Fruit fly (Drosophila melanogaster) whole organism, wandering third instar larva: ENCODE data around the gene CG17198.
A peak's percentile ranks its signal among the peaks of the same experiment; 100 is the strongest.

ENCODE experiments used
- Abd-B ChIP-seq: fragments of >200 bp; optimal IDR thresholded peaks from 2 replicates; lab custom pipeline; 2017; ENCODE audit warnings: missing biosample characterization, missing genetic modification characterization
- CG32264 ChIP-seq: fragments of 200-800 bp; sonication (Bioruptor generic); optimal IDR thresholded peaks from 2 replicates; lab custom pipeline; 2016; ENCODE audit warnings: missing biosample characterization, missing genetic modification characterization
- CG9705 ChIP-seq: fragments of 200-800 bp; sonication (Bioruptor generic); optimal IDR thresholded peaks from 2 replicates; lab custom pipeline; 2018; ENCODE audit warnings: missing biosample characterization, mild to moderate bottlenecking, missing genetic modification characterization
- CrebA ChIP-seq: fragments of 200-800 bp; sonication (Bioruptor generic); optimal IDR thresholded peaks from 2 replicates; lab custom pipeline; 2016; ENCODE audit warnings: missing biosample characterization, mild to moderate bottlenecking, missing genetic modification characterization, borderline replicate concordance
- Dfd ChIP-seq: fragments of >200 bp; optimal IDR thresholded peaks from 2 replicates; lab custom pipeline; 2017; ENCODE audit warnings: missing biosample characterization, missing genetic modification characterization
- Dif ChIP-seq: fragments of 200-275, 200-300 bp; sonication (Bioruptor generic); optimal IDR thresholded peaks from 2 replicates; lab custom pipeline; 2018; ENCODE audit warnings: missing biosample characterization, missing genetic modification characterization; ENCODE audit not compliant: partially characterized antibody
- GATAd ChIP-seq: sonication (Bioruptor generic); optimal IDR thresholded peaks from 2 replicates; lab custom pipeline; 2016; ENCODE audit warnings: missing biosample characterization, missing genetic modification characterization
- HLH106 ChIP-seq: fragments of 200-800 bp; optimal IDR thresholded peaks from 3 replicates; lab custom pipeline; 2019; ENCODE audit warnings: missing biosample characterization, mild to moderate bottlenecking, missing genetic modification characterization, moderate library complexity
- Hnf4 ChIP-seq: fragments of 200-800 bp; sonication (Bioruptor generic); optimal IDR thresholded peaks from 2 replicates; lab custom pipeline; 2016; ENCODE audit warnings: missing biosample characterization, mild to moderate bottlenecking, missing genetic modification characterization
- Hr78 ChIP-seq: fragments of >200 bp; optimal IDR thresholded peaks from 2 replicates; lab custom pipeline; 2017; ENCODE audit warnings: missing biosample characterization, missing genetic modification characterization
- Hr83 ChIP-seq: fragments of 200-300 bp; sonication (Bioruptor generic); optimal IDR thresholded peaks from 2 replicates; lab custom pipeline; 2016; ENCODE audit warnings: missing biosample characterization, mild to moderate bottlenecking, missing genetic modification characterization, moderate library complexity; ENCODE audit not compliant: poor library complexity, severe bottlenecking
- Jra ChIP-seq: sonication (Bioruptor generic); optimal IDR thresholded peaks from 2 replicates; lab custom pipeline; 2016; ENCODE audit warnings: missing biosample characterization, missing genetic modification characterization
- Mio ChIP-seq: sonication (Bioruptor generic); optimal IDR thresholded peaks from 2 replicates; lab custom pipeline; 2016; ENCODE audit warnings: missing biosample characterization, missing genetic modification characterization
- Myc ChIP-seq: fragments of >200 bp; optimal IDR thresholded peaks from 2 replicates; lab custom pipeline; 2017
- N ChIP-seq: fragments of >200 bp; optimal IDR thresholded peaks from 2 replicates; lab custom pipeline; 2018; ENCODE audit warnings: missing biosample characterization, missing external identifiers, missing genetic modification characterization
- OdsH ChIP-seq: fragments of 200-800 bp; sonication (Bioruptor generic); optimal IDR thresholded peaks from 2 replicates; lab custom pipeline; 2016; ENCODE audit warnings: missing biosample characterization, mild to moderate bottlenecking, missing genetic modification characterization
- Rel ChIP-seq, 2 experiments: fragments of 200-800 bp; sonication (Bioruptor generic) in 1 of 2; optimal IDR thresholded peaks; 2 replicates in 1 of 2; 3 replicates in 1 of 2; lab custom pipeline; 2016 to 2019; ENCODE audit warnings: mild to moderate bottlenecking in 2 of 2, missing biosample characterization in 2 of 2, missing genetic modification characterization in 2 of 2, moderate library complexity in 1 of 2
- Sp1 ChIP-seq: fragments of 200-800 bp; sonication (Bioruptor generic); optimal IDR thresholded peaks from 3 replicates; lab custom pipeline; 2019; ENCODE audit warnings: missing biosample characterization, mild to moderate bottlenecking, missing genetic modification characterization, moderate library complexity
- Vsx2 ChIP-seq: fragments of 200-300, 225-300 bp; sonication (Bioruptor generic); optimal IDR thresholded peaks from 2 replicates; lab custom pipeline; 2018; ENCODE audit warnings: missing biosample characterization, missing genetic modification characterization; ENCODE audit not compliant: partially characterized antibody
- br ChIP-seq: fragments of 200-800 bp; sonication (Bioruptor generic); optimal IDR thresholded peaks from 2 replicates; lab custom pipeline; 2016; ENCODE audit warnings: missing biosample characterization, missing genetic modification characterization
- brk ChIP-seq: fragments of 200-800 bp; sonication (Bioruptor generic); optimal IDR thresholded peaks from 2 replicates; lab custom pipeline; 2016; ENCODE audit warnings: missing biosample characterization, mild to moderate bottlenecking, missing genetic modification characterization
- dl ChIP-seq, 2 experiments: fragments of 175-275, 200-275 bp in 1 of 2; fragments of 200-275 bp in 1 of 2; sonication (Bioruptor generic); optimal IDR thresholded peaks; lab custom pipeline; 2018; ENCODE audit warnings: mild to moderate bottlenecking in 2 of 2, missing biosample characterization in 2 of 2, missing genetic modification characterization in 2 of 2, moderate library complexity in 2 of 2; ENCODE audit not compliant: partially characterized antibody in 2 of 2, insufficient read depth in 1 of 2
- dmrt93B ChIP-seq: fragments of 200-800 bp; sonication (Bioruptor generic); optimal IDR thresholded peaks from 2 replicates; lab custom pipeline; 2018; ENCODE audit warnings: missing biosample characterization, mild to moderate bottlenecking, missing genetic modification characterization
- dsf ChIP-seq: sonication (Bioruptor generic); optimal IDR thresholded peaks from 2 replicates; lab custom pipeline; 2016; ENCODE audit warnings: missing biosample characterization, missing genetic modification characterization, borderline replicate concordance
- ey ChIP-seq: fragments of 200-800 bp; sonication (Bioruptor generic); optimal IDR thresholded peaks from 2 replicates; lab custom pipeline; 2016; ENCODE audit warnings: missing biosample characterization, missing genetic modification characterization
- foxo ChIP-seq, 2 experiments: fragments of 200-800 bp; sonication (Bioruptor generic); optimal IDR thresholded peaks; 2 replicates in 1 of 2; 3 replicates in 1 of 2; lab custom pipeline; 2016 to 2017; ENCODE audit warnings: missing biosample characterization in 2 of 2, missing genetic modification characterization in 2 of 2
- fru ChIP-seq: fragments of 200-800 bp; sonication (Bioruptor generic); optimal IDR thresholded peaks from 3 replicates; lab custom pipeline; 2016; ENCODE audit warnings: missing biosample characterization, mild to moderate bottlenecking, missing genetic modification characterization
- h ChIP-seq: fragments of 200-800 bp; sonication (Bioruptor generic); optimal IDR thresholded peaks from 3 replicates; lab custom pipeline; 2016; ENCODE audit warnings: missing biosample characterization, mild to moderate bottlenecking, missing genetic modification characterization
- jim ChIP-seq: fragments of 175-275, 200-325 bp; sonication (Bioruptor generic); optimal IDR thresholded peaks from 2 replicates; lab custom pipeline; 2016; ENCODE audit warnings: missing biosample characterization, mild to moderate bottlenecking, missing genetic modification characterization
- lola ChIP-seq: fragments of >200 bp; optimal IDR thresholded peaks from 2 replicates; lab custom pipeline; 2017; ENCODE audit warnings: missing biosample characterization, missing genetic modification characterization
- pan ChIP-seq: fragments of >200 bp; optimal IDR thresholded peaks from 2 replicates; lab custom pipeline; 2017
- psq ChIP-seq: fragments of 200-800 bp; sonication (Bioruptor generic); optimal IDR thresholded peaks from 3 replicates; lab custom pipeline; 2017; ENCODE audit warnings: missing biosample characterization, mild to moderate bottlenecking, missing genetic modification characterization, moderate library complexity
- rgr ChIP-seq: fragments of 200-800 bp; sonication (Bioruptor generic); optimal IDR thresholded peaks from 3 replicates; lab custom pipeline; 2016; ENCODE audit warnings: missing biosample characterization, mild to moderate bottlenecking, missing genetic modification characterization
- sage ChIP-seq: fragments of 200-800 bp; sonication (Bioruptor generic); optimal IDR thresholded peaks from 2 replicates; lab custom pipeline; 2016; ENCODE audit warnings: missing biosample characterization, mild to moderate bottlenecking, missing genetic modification characterization
- sv ChIP-seq: fragments of 200-800 bp; sonication (Bioruptor generic); optimal IDR thresholded peaks from 3 replicates; lab custom pipeline; 2016; ENCODE audit warnings: missing biosample characterization, missing genetic modification characterization
- tai ChIP-seq: sonication (Bioruptor generic); optimal IDR thresholded peaks from 2 replicates; lab custom pipeline; 2016; ENCODE audit warnings: missing biosample characterization, missing genetic modification characterization
- usp ChIP-seq: fragments of >200 bp; optimal IDR thresholded peaks from 2 replicates; lab custom pipeline; 2017; ENCODE audit warnings: missing biosample characterization, missing genetic modification characterization
- woc ChIP-seq: sonication (Bioruptor generic); optimal IDR thresholded peaks from 2 replicates; lab custom pipeline; 2016; ENCODE audit warnings: missing biosample characterization, mild to moderate bottlenecking, missing genetic modification characterization

The CG17198 gene

DNA sequence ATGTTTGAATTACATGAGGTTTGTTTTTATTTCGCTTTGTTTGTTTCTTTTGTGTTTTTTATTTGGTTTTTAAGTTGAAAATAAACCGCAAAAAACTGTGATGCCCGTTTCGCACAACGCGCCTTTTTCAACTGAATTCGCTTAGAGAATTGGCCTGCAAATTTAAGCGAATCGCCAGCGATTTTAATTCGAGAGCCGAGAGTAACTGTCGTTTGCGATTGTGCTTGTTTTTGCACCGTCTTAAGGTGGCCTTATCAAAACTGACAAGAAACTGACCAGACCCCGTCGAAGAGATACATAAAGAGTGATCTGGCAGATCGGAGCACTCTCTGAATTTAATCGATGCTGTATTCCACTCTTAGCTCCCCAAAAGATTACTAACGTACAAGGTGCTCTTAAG, 15.0 kb downstream of the CG17198 start:
- TF ChIP-seq lola (GFP tag; lab: Kevin White, UChicago) (no peak), CG9705 (GFP tag; lab: Kevin White, UChicago) (no peak), Abd-B (GFP tag; lab: Kevin White, UChicago) (no peak), dmrt93B (GFP tag; lab: Kevin White, UChicago) (no peak), GATAd (GFP tag; lab: Kevin White, UChicago) (peak; percentile 59), Mio (GFP tag; lab: Kevin White, UChicago) (no peak), Hr78 (GFP tag; lab: Kevin White, UChicago) (no peak), dsf (GFP tag; lab: Kevin White, UChicago) (no peak), Hnf4 (GFP tag; lab: Kevin White, UChicago) (peak; percentile 47), N (GFP tag; lab: Kevin White, UChicago) (no peak), sage (GFP tag; lab: Kevin White, UChicago) (no peak), Vsx2 (GFP tag; lab: Kevin White, UChicago) (peak; percentile 15), Dfd (GFP tag; lab: Kevin White, UChicago) (no peak), Dif (GFP tag; lab: Kevin White, UChicago) (peak; percentile 40), OdsH (GFP tag; lab: Kevin White, UChicago) (no peak), rgr (peak; percentile 49), br (no peak), fru (no peak), Hr83 (GFP tag; lab: Kevin White, UChicago) (peak; percentile 55), Sp1 (GFP tag; lab: Kevin White, UChicago) (peak; percentile 1), Myc (lab: Kevin White, UChicago) (no peak), usp (GFP tag; lab: Kevin White, UChicago) (no peak), dl (GFP tag; optimal IDR thresholded peaks at IDR 0.05; lab: Kevin White, UChicago; ENCODE audit: insufficient read depth in 1 of 2, partially characterized antibody in 2 of 2) (peak; percentile 2 to 9), CrebA (peak; percentile 56), Jra (peak; percentile 26), h (peak; percentile 21), ey (GFP tag; lab: Kevin White, UChicago) (peak; percentile 5), foxo (GFP tag; optimal IDR thresholded peaks at IDR 0.05; lab: Kevin White, UChicago) (no peak), Rel (GFP tag; optimal IDR thresholded peaks at IDR 0.05; lab: Kevin White, UChicago) (peak; percentile 9), Rel (tag; optimal IDR thresholded peaks at IDR 0.05; lab: Kevin White, UChicago) (no peak), psq (GFP tag; lab: Kevin White, UChicago) (no peak), HLH106 (tag; lab: Kevin White, UChicago) (no peak), woc (GFP tag; lab: Kevin White, UChicago) (no peak), CG32264 (GFP tag; lab: Kevin White, UChicago) (peak; percentile 57), tai (no peak), jim (GFP tag; lab: Kevin White, UChicago) (peak; percentile 78), brk (no peak), sv (GFP tag; lab: Kevin White, UChicago) (no peak), pan (lab: Kevin White, UChicago) (no peak)

DNA sequence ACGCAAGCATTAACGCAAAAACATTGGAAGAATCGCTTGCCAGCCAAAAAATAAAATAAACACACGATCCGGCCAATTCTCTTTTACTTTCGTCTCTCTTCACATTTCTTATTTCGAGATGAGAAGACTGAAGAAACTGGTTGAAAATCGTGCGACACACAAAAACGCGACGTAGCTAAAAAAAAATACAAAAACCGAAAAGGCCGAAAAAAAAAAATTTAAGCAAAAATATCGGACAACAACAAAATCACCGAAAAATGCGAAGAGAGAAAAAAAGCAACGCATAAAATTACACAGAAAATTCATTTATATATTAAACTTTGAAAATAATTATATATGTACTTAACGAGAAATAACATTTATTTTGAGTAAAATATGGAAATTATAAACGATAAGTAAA, 15.7 kb downstream of the CG17198 start:
- TF ChIP-seq Sp1 (GFP tag; lab: Kevin White, UChicago) (peak; percentile 56), CrebA (no peak), psq (GFP tag; lab: Kevin White, UChicago) (no peak)

DNA sequence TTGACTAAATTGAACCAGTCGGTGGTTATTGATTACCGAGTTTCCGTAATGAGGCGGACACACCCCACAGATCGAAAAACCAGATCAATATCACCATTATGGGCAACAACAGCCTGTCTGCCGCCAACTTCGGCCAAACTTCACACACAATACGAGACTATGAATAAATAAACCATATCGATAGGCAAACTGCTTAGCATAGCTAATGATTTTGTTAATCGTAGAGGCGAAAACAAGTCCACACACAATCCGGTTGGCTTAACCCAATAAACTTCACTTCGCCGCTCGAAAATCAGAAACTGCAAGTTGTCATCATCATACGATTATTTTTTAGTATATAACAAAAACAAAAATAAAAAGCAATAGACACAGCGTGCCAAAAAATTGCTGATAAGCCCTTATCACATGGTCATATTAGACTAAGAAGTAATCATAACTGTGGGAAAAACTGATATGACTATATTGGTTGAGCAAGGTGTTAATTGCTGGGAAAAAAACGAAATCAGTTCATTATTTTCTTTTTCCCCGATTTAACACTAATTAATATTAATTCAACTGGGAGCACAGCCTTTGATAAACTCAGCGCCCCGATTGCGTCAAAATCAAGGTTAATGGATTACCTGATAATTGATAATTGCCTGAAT, 19.2 kb downstream of the CG17198 start:
- no peak for TF ChIP-seq GATAd (GFP tag; lab: Kevin White, UChicago)
- peak; percentile 2 for TF ChIP-seq brk
